Worm (Caenorhabditis elegans): ENCODE measurements around the gene talp-3.

DNA sequence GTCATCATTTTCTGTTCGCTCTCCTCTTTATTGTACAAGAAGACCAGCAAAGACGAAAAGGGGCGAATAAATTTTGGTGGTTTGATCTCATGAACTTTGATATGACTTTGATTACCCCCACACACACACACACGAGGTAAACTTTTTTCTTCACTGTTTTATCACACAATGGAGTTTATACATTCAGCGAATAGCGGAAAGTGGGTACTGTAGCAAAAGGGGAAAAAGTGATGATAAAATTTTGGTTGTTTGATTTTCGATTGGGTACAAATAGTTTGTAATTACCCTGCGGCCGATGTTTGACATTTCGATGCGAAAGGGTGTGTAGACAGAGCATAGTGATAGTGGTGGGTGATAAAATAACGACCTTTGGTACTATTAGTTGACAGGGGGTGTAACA is 58.9 kb downstream of the talp-3 start:
- TF ChIP-seq nhr-90 (tag; optimal IDR thresholded peaks at IDR 0.05; ENCODE audit: poor library complexity), result peak; percentile 94
- peak; percentile 76 to 94 for TF ChIP-seq lsy-2 (tag; optimal IDR thresholded peaks at IDR 0.05)
- peak; percentile 94 to 99 (median 98) for TF ChIP-seq elt-3 (tag; optimal IDR thresholded peaks at IDR 0.05)
- TF ChIP-seq nhr-77 (tag; optimal IDR thresholded peaks at IDR 0.05), result peak; percentile 84
- peak; percentile 99 for TF ChIP-seq elt-2 (tag; optimal IDR thresholded peaks at IDR 0.05)
- no peak for TF ChIP-seq lin-39 (tag; optimal IDR thresholded peaks at IDR 0.05)
- TF ChIP-seq nhr-12 (tag; optimal IDR thresholded peaks at IDR 0.05), result no peak
- TF ChIP-seq dpl-1 (GFP tag; optimal IDR thresholded peaks at IDR 0.05), result peak in 2 of 3 experiments; percentile 5 to 23
- no peak for TF ChIP-seq aly-2 (tag; optimal IDR thresholded peaks at IDR 0.05)
